Fruit fly (Drosophila melanogaster) ovary, adult (tissue): ENCODE data around the gene Nup153.

ENCODE experiments used
- CG17801 ChIP-seq: fragments of 200-800 bp; optimal IDR thresholded peaks from 2 replicates; lab custom pipeline; 2019; ENCODE audit warnings: missing biosample characterization, mild to moderate bottlenecking, missing genetic modification characterization, moderate library complexity; ENCODE audit not compliant: partially characterized antibody

Nup153 gene

dm6 chrX:16621462-16621861, 22.4 kb downstream of the Nup153 start, which contains the start of gene CG9782:
Gene CG9782 (minus strand): TSS chrX:16621589.
- TF ChIP-seq CG17801 = no peak

- TF ChIP-seq CG17801 = no peak
Observed at dm6 chrX:16623524-16623923, 24.5 kb downstream of the Nup153 start.

DNA sequence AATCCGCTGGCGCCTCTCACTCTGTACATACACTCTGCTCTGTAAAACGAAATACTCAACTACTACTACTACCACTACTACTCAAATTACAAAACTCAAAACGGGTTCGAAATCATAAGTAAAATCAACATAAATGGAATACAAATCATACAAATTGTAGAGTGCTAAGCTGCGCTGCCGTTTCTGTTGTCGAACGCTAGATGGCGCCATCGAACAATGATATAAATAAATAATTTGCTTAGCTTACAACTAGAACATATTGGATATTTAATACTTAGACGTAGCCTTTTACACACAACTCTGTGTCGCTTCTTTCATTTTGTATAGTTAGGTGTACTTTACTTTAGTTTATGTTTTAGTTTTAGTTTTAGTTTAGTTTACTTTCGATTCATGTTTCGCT, 25.5 kb downstream of the Nup153 start:
- TF ChIP-seq CG17801 = no peak

DNA sequence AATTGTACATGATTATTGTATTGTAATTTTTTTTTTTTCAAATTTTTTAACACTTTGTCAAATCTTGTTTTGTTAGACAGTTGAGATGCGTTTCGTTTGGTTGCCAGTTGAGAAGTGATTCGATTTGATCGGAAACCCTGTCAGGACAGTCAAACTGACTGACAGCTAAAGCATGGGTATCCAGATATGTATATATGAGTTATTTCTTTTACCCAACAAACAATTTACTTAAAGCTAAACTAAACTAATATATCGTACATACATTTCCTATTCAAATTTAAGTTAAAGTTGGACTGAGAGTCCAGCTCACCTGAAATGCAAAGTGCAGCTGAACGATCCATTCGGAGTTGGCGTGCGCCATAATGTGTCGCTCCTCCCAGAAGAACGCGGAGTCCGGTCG, 33.1 kb downstream of the Nup153 start, which contains the start of gene CG9777:
Gene CG9777, minus strand, starts transcription at position 101 of the 400 bp plus-strand sequence.
- no peak for TF ChIP-seq CG17801

dm6 chrX:16633181-16633957, 34.3 kb downstream of the Nup153 start:
- no peak for TF ChIP-seq CG17801

DNA sequence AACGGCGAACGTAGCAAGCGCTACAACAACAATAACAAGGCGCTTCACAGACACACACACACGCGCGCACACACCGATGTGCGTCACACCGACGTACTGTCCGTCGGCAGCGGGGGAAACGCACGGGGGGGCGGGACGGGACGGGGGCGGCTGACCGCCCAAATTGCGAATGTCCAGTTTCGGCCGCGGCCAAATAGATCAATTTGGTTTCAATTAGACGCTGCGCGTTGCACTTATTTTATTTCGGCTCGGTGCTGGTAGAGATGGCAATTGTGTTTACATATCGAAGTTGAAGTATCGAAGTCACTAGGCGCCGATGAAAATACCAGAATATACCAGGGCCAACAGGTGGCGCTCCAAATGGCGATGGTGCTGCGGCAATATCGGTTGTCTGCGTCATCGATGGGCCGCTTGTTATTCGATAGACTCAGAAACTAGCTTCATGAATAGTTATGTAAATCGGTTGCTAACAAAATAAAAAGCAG, 38.1 kb downstream of the Nup153 start, which contains the start of gene Rok:
Gene Rok, minus strand, starts transcription at position 309 of the 485 bp plus-strand sequence.
- TF ChIP-seq CG17801 = no peak

DNA sequence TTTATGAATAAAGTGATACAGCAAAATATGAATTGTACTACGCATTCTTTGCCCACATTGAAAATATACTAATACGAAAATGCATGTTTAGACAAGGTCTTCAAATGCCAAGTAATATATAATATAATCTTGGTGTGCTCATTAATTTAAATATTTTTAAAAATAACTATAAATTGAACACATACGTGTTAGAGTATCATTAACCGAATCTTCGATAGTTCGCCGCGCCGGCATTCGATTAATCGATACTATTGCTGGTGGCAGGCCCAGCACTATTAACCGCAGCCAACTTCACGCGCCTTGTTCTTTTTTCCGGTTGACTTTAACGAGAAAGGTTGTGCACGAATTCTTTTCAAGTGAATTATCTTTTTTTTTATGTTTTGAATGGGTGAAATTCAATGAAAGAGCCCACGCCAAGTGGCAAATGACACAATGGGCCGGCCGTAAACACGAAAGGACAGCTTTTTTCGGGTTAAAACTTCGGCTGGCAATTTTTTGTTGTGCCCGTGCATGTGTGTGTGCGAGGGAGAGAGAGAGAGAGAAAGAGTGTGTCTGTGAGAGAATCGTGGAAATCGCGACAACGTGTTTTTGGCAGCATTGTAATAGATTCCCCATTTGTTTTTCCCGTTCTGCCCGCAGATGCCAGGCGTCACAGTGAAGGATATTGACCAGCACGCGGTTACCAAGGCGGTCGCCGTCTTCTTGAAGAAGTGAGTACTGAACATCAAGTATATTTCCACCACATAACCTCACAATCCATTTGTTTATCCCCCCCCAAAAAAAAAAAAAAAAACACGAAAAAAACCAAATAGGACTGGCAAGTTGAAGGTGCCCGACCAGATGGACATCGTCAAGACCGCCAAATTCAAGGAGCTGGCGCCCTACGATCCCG, 38.8 kb downstream of the Nup153 start, which contains the start of gene RpS19a:
Gene RpS19a, plus strand, starts transcription at position 301 of the 892 bp plus-strand sequence.
- TF ChIP-seq CG17801 = peak; percentile 89

dm6 chrX:16640260-16641100, 41.4 kb downstream of the Nup153 start, which contains the start of the genes SNRPG and mthl1:
Gene SNRPG (minus strand): TSS chrX:16640419.
Gene mthl1 (plus strand): TSS chrX:16640968.
- TF ChIP-seq CG17801 = no peak

- TF ChIP-seq CG17801 = no peak
Observed at dm6 chrX:16641101-16641420, 42.0 kb downstream of the Nup153 start.

DNA sequence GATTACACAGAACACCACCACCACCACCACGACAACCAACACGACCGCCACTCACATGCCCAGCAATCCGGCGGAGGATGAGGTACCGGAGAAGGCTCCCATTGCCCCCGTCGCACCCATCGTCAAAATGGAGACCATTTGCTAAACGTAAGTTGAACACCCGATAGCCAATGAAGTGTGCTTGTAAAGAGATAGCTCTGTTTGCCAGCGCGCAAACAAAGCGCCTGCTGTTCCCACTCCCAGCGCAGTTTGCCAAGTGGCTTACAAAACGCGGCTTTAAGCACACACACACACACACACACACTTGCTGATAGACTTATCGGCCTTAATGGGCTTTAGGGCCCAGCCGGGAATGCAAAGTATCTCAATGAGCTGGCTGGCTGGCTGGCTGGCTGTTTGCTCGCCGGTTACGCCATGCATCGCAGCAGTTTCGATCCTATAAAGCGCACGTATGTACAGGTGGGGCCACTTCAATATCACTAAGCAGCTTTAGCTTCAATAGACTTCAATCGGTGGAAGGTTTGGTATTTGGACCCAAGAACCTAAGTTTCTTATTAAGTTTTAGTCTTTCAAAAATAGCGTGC, 44.4 kb downstream of the Nup153 start:
- no peak for TF ChIP-seq CG17801

- TF ChIP-seq CG17801 = no peak
Observed at dm6 chrX:16644535-16645131, 45.6 kb downstream of the Nup153 start.

dm6 chrX:16645472-16645871, 46.4 kb downstream of the Nup153 start:
- TF ChIP-seq CG17801 = no peak

DNA sequence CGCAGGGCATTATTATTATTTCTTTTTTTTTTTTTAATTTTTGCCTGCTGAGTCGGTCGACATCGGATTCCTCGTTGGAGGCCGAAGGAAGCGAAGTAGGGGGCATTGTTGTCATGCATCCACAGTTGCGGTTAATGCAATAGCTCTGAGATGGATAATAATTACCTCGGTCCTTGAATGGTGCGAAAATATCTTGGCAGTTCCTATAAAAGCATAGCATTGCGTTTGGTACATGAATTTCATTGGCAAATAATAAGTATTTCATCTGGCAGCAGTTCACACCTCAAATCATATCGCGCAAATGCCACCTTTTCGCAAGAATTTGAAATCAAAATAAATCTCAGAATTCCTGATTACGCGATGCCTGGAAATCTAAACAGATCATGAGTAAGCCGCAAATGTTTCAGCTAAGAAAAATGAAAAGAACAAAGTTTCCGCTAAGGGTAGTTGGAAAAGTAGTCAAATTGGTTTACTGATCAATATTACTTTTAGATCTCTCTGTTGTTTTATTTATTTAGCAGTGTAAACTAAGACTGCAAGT, 48.1 kb downstream of the Nup153 start:
- no peak for TF ChIP-seq CG17801

DNA sequence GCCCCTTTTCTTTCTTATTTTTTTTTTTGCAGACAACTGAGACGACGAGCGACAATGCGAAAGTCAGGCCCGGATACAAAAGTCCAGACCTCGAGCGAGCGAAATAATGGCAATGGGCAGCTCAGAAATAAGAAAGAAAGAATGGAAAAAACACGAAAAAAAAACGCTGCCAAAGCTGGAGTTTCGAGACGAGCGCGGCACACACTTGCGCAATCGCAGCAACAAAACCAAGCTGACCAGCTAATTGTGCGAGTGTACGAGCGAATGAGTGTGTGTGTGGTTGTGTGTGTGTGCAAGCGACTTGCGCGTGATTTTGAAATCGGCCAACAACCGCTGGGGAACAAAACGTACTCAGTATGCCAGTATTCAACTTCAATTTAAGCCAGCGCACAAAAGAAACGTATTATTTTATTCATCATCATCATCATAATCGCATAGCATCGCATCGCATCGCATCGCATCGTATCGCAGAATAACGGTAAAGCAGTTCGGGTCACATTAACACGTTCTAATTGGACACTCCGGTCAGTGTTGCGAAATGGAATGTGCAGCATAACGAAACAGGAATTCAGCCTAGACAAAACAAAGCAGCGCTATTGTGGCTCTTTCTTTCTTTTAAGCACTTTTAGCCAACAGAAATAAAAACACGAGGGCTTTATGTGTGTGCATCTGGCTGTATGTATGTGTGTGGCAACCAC, 48.8 kb downstream of the Nup153 start:
- no peak for TF ChIP-seq CG17801

DNA sequence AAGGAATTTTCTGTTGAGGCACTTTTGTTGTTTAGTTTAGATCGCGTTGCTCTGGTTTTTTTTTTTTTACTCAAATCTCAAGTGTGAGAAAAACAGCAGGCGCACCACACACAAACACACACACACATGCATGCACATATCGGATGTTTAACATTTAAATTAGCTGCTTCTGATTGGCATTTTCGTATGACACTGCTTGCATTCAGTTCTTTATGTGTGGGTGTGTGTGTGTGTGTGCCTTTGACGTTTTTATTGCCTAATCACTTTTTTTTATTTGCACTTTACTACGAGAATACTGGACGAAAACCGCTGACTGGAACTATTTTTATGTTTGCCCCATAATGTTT, 49.4 kb downstream of the Nup153 start:
- TF ChIP-seq CG17801 = no peak
